Fruit fly (Drosophila melanogaster) whole organism, wandering third instar larva: Measurements from ENCODE around the gene CG5355.
A peak's percentile ranks its signal among the peaks of the same experiment; 100 is the strongest.

ENCODE experiments used
- CG32264 ChIP-seq: fragments of 200-800 bp; sonication (Bioruptor generic); optimal IDR thresholded peaks from 2 replicates; lab custom pipeline; 2016; ENCODE audit warnings: missing biosample characterization, missing genetic modification characterization
- CG9705 ChIP-seq: fragments of 200-800 bp; sonication (Bioruptor generic); optimal IDR thresholded peaks from 2 replicates; lab custom pipeline; 2018; ENCODE audit warnings: missing biosample characterization, mild to moderate bottlenecking, missing genetic modification characterization
- Dfd ChIP-seq: fragments of >200 bp; optimal IDR thresholded peaks from 2 replicates; lab custom pipeline; 2017; ENCODE audit warnings: missing biosample characterization, missing genetic modification characterization
- GATAd ChIP-seq: sonication (Bioruptor generic); optimal IDR thresholded peaks from 2 replicates; lab custom pipeline; 2016; ENCODE audit warnings: missing biosample characterization, missing genetic modification characterization
- HLH106 ChIP-seq: fragments of 200-800 bp; optimal IDR thresholded peaks from 3 replicates; lab custom pipeline; 2019; ENCODE audit warnings: missing biosample characterization, mild to moderate bottlenecking, missing genetic modification characterization, moderate library complexity
- Hr78 ChIP-seq: fragments of >200 bp; optimal IDR thresholded peaks from 2 replicates; lab custom pipeline; 2017; ENCODE audit warnings: missing biosample characterization, missing genetic modification characterization
- Hr83 ChIP-seq: fragments of 200-300 bp; sonication (Bioruptor generic); optimal IDR thresholded peaks from 2 replicates; lab custom pipeline; 2016; ENCODE audit warnings: missing biosample characterization, mild to moderate bottlenecking, missing genetic modification characterization, moderate library complexity; ENCODE audit not compliant: poor library complexity, severe bottlenecking
- Myc ChIP-seq: fragments of >200 bp; optimal IDR thresholded peaks from 2 replicates; lab custom pipeline; 2017
- N ChIP-seq: fragments of >200 bp; optimal IDR thresholded peaks from 2 replicates; lab custom pipeline; 2018; ENCODE audit warnings: missing biosample characterization, missing external identifiers, missing genetic modification characterization
- OdsH ChIP-seq: fragments of 200-800 bp; sonication (Bioruptor generic); optimal IDR thresholded peaks from 2 replicates; lab custom pipeline; 2016; ENCODE audit warnings: missing biosample characterization, mild to moderate bottlenecking, missing genetic modification characterization
- Rel ChIP-seq, 2 experiments: fragments of 200-800 bp; sonication (Bioruptor generic) in 1 of 2; optimal IDR thresholded peaks; 2 replicates in 1 of 2; 3 replicates in 1 of 2; lab custom pipeline; 2016 to 2019; ENCODE audit warnings: mild to moderate bottlenecking in 2 of 2, missing biosample characterization in 2 of 2, missing genetic modification characterization in 2 of 2, moderate library complexity in 1 of 2
- Sp1 ChIP-seq: fragments of 200-800 bp; sonication (Bioruptor generic); optimal IDR thresholded peaks from 3 replicates; lab custom pipeline; 2019; ENCODE audit warnings: missing biosample characterization, mild to moderate bottlenecking, missing genetic modification characterization, moderate library complexity
- brk ChIP-seq: fragments of 200-800 bp; sonication (Bioruptor generic); optimal IDR thresholded peaks from 2 replicates; lab custom pipeline; 2016; ENCODE audit warnings: missing biosample characterization, mild to moderate bottlenecking, missing genetic modification characterization
- dl ChIP-seq, 2 experiments: fragments of 175-275, 200-275 bp in 1 of 2; fragments of 200-275 bp in 1 of 2; sonication (Bioruptor generic); optimal IDR thresholded peaks; lab custom pipeline; 2018; ENCODE audit warnings: mild to moderate bottlenecking in 2 of 2, missing biosample characterization in 2 of 2, missing genetic modification characterization in 2 of 2, moderate library complexity in 2 of 2; ENCODE audit not compliant: partially characterized antibody in 2 of 2, insufficient read depth in 1 of 2
- dmrt93B ChIP-seq: fragments of 200-800 bp; sonication (Bioruptor generic); optimal IDR thresholded peaks from 2 replicates; lab custom pipeline; 2018; ENCODE audit warnings: missing biosample characterization, mild to moderate bottlenecking, missing genetic modification characterization
- dsf ChIP-seq: sonication (Bioruptor generic); optimal IDR thresholded peaks from 2 replicates; lab custom pipeline; 2016; ENCODE audit warnings: missing biosample characterization, missing genetic modification characterization, borderline replicate concordance
- ey ChIP-seq: fragments of 200-800 bp; sonication (Bioruptor generic); optimal IDR thresholded peaks from 2 replicates; lab custom pipeline; 2016; ENCODE audit warnings: missing biosample characterization, missing genetic modification characterization
- fru ChIP-seq: fragments of 200-800 bp; sonication (Bioruptor generic); optimal IDR thresholded peaks from 3 replicates; lab custom pipeline; 2016; ENCODE audit warnings: missing biosample characterization, mild to moderate bottlenecking, missing genetic modification characterization
- h ChIP-seq: fragments of 200-800 bp; sonication (Bioruptor generic); optimal IDR thresholded peaks from 3 replicates; lab custom pipeline; 2016; ENCODE audit warnings: missing biosample characterization, mild to moderate bottlenecking, missing genetic modification characterization
- jim ChIP-seq: fragments of 175-275, 200-325 bp; sonication (Bioruptor generic); optimal IDR thresholded peaks from 2 replicates; lab custom pipeline; 2016; ENCODE audit warnings: missing biosample characterization, mild to moderate bottlenecking, missing genetic modification characterization
- lola ChIP-seq: fragments of >200 bp; optimal IDR thresholded peaks from 2 replicates; lab custom pipeline; 2017; ENCODE audit warnings: missing biosample characterization, missing genetic modification characterization
- pan ChIP-seq: fragments of >200 bp; optimal IDR thresholded peaks from 2 replicates; lab custom pipeline; 2017
- psq ChIP-seq: fragments of 200-800 bp; sonication (Bioruptor generic); optimal IDR thresholded peaks from 3 replicates; lab custom pipeline; 2017; ENCODE audit warnings: missing biosample characterization, mild to moderate bottlenecking, missing genetic modification characterization, moderate library complexity
- rgr ChIP-seq: fragments of 200-800 bp; sonication (Bioruptor generic); optimal IDR thresholded peaks from 3 replicates; lab custom pipeline; 2016; ENCODE audit warnings: missing biosample characterization, mild to moderate bottlenecking, missing genetic modification characterization
- sv ChIP-seq: fragments of 200-800 bp; sonication (Bioruptor generic); optimal IDR thresholded peaks from 3 replicates; lab custom pipeline; 2016; ENCODE audit warnings: missing biosample characterization, missing genetic modification characterization
- woc ChIP-seq: sonication (Bioruptor generic); optimal IDR thresholded peaks from 2 replicates; lab custom pipeline; 2016; ENCODE audit warnings: missing biosample characterization, mild to moderate bottlenecking, missing genetic modification characterization

Gene CG5355

DNA sequence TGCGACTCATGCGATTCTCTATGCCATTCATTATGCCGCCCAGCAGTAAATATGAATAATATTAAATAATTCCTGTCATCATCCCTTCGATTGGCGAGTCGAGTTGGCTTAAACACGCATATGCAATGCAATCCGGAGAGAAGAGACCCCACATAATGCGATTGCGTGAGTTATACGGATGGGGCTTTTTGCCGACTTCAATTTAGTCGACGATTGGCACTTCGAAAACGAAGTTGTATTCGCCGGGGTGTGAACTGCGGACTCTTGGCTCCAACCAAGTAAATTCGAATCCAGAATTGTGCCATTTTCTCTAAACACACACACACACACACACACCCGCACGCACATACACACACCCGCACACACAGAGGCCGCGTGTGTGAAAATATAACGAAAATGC lies 37.0 kb downstream of the CG5355 start:
- TF ChIP-seq sv (no peak), CG32264 (GFP tag; lab: Kevin White, UChicago) (no peak), ey (no peak), woc (no peak)

DNA sequence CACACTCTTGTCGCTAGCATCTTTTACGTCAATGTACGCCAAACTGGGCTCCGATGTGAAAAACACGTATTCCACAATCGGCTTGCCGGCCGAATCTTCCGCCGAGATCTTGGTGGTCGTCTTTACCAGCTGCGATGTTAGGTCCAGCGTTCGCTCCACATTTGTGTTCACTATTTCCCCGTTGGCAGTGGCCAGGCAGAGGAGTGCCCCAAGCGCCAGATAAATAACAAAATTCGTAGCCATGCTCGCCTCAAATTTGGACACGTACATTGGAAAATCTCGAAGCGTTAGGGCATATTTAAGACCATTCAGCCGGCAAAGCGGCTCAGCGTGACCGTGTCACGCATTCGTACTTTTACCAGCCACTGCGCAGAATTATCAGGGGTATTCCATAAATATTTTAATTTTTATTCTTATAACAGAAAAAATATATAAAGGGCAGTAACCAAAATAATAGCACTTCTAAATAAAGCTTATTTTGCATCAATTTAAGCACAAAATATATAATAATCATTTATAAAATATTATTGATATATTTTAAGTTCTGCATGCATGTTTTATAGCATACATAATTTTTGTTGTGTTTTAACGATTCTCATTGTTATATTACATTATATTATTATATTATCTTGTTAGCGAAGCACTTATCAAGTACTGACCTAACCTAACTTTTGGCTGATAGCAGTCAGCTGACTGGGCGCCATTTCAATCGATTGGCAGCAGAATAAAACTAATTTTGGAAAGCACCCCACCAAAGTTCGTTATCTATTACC lies 37.6 kb downstream of the CG5355 start, which contains the start of the genes CG33303 and dpr19:
Gene CG33303 (minus strand): TSS at position 294 of the 773 bp plus-strand sequence.
Gene dpr19 (plus strand): TSS at position 705 of the 773 bp plus-strand sequence.
- peak; percentile 69 for TF ChIP-seq Sp1
- TF ChIP-seq pan (lab: Kevin White, UChicago): no peak
- no peak for TF ChIP-seq N (GFP tag; lab: Kevin White, UChicago)
- TF ChIP-seq GATAd: no peak
- TF ChIP-seq Rel (GFP tag; optimal IDR thresholded peaks at IDR 0.05; lab: Kevin White, UChicago): no peak
- TF ChIP-seq Rel (tag; optimal IDR thresholded peaks at IDR 0.05; lab: Kevin White, UChicago): peak; percentile 43
- no peak for TF ChIP-seq Hr78
- no peak for TF ChIP-seq dmrt93B (GFP tag; lab: Kevin White, UChicago)
- peak; percentile 18 for TF ChIP-seq OdsH
- TF ChIP-seq h (GFP tag; lab: Kevin White, UChicago): no peak
- TF ChIP-seq fru (GFP tag; lab: Kevin White, UChicago): no peak
- peak; percentile 21 for TF ChIP-seq Hr83 (GFP tag; lab: Kevin White, UChicago)
- peak; percentile 62 for TF ChIP-seq rgr (GFP tag; lab: Kevin White, UChicago)
- TF ChIP-seq jim (GFP tag; lab: Kevin White, UChicago): no peak
- TF ChIP-seq HLH106: peak; percentile 69

DNA sequence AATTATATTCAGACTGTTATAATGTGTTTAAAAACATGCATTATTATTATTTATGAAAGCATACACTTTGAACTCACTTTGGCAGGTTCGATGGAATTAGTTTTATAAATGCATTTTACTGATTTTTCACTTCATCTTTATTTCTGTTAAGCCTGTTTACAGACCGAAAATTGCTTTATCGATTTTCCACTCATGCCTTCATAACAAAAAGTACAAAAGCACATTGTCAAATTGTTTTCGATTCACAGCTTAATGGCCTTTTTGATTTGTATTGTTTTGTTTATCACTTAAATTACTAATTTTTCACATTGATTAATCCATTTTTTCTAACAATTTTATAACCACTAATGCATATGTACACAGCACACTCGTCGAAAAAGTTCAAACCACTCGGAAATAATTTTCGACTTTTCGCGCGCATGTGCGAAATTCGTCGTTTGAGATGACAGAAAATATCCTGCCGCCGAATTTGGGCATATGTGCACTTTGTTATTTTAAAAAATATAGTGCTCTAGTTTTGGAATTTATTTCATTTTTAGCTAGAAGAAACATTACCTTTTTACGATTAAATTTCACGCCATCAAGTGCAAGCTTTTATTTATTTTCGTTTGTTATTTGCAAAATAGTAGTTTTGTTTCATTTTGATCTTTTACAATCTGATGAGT lies 39.5 kb downstream of the CG5355 start, which contains the start of gene rho-5:
Gene rho-5 (minus strand): TSS at position 296 of the 665 bp plus-strand sequence.
- TF ChIP-seq brk (GFP tag; lab: Kevin White, UChicago): no peak
- TF ChIP-seq N (GFP tag; lab: Kevin White, UChicago): no peak
- TF ChIP-seq, all 38 proteins: peak for 0

DNA sequence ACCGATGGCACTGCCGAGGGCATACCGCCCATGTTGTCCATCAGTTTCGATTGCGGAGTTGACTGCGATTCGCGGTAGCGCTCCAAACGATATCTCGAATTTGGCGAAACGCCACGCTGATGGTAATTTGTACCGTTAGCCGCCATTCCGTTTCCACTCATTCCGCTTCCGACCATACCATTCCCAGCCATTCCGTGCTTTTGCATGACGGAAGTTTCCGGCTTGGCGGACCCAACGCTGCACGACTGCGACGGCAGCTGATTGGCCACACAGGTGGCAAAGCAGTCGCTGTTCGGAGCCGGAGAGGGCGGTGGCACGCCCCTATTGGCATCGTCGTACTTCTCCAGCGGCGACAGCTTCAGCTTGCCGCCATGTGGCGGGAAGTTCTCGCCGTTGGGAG lies 41.0 kb downstream of the CG5355 start:
- TF ChIP-seq Sp1 (no peak), jim (GFP tag; lab: Kevin White, UChicago) (no peak), Rel (GFP tag; optimal IDR thresholded peaks at IDR 0.05; lab: Kevin White, UChicago) (no peak), Rel (tag; optimal IDR thresholded peaks at IDR 0.05; lab: Kevin White, UChicago) (no peak), rgr (GFP tag; lab: Kevin White, UChicago) (no peak), fru (GFP tag; lab: Kevin White, UChicago) (no peak), CG32264 (GFP tag; lab: Kevin White, UChicago) (no peak), CG9705 (no peak), h (GFP tag; lab: Kevin White, UChicago) (no peak), woc (no peak), lola (GFP tag; lab: Kevin White, UChicago) (no peak), GATAd (no peak), HLH106 (no peak), dmrt93B (GFP tag; lab: Kevin White, UChicago) (no peak), dsf (GFP tag; lab: Kevin White, UChicago) (no peak), Myc (lab: Kevin White, UChicago) (no peak), Hr78 (no peak), sv (no peak), psq (no peak), Dfd (GFP tag; lab: Kevin White, UChicago) (no peak)

DNA sequence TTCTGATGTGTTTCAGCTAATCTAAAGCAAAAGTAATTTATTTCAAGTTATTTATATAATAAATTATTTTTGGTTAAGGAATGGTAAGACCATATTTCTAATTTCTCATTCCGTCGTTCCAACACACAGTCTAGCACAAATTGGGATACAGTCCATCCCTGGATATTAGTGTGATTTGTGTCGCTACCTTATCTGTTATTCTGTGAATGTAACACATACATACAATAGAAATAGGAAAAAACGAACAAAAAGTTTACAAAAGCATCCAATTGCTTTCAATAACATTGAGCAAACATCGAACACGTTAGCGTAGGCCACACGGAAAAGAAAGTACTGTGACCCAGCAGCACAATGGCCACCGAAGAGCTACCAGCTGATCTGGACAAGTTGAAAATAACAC lies 46.7 kb downstream of the CG5355 start, which contains the start of gene CG5056:
Gene CG5056 (plus strand): TSS at position 168 of the 400 bp plus-strand sequence.
- peak; percentile 64 for TF ChIP-seq woc
- TF ChIP-seq Sp1: peak; percentile 30
- no peak for TF ChIP-seq rgr (GFP tag; lab: Kevin White, UChicago)

DNA sequence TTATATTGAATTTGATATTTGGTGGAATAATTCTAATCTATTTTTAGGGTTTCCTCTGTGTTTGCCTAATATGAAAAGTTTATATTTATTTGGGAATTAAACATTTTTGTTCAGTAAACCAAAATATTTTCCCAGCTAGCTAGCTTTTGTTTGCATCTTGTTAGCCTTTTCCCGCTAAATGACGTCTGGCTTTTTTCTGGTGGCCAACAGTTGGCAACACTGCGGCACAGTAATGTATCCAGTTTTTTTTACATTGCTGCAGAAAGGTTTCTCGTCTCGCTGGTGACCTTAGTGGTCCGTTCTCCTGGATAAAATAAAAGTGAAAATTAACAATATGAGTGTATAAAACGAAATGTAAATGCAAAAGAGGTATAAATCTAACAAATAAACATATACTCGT lies 49.0 kb downstream of the CG5355 start, which contains the start of gene lft:
Gene lft (plus strand): TSS at position 243 of the 400 bp plus-strand sequence.
- TF ChIP-seq fru (GFP tag; lab: Kevin White, UChicago) (peak; percentile 85), Myc (lab: Kevin White, UChicago) (peak; percentile 69), dl (GFP tag; optimal IDR thresholded peaks at IDR 0.05; lab: Kevin White, UChicago; ENCODE audit: insufficient read depth in 1 of 2, partially characterized antibody in 2 of 2) (no peak), woc (peak; percentile 60)
